Worm (Caenorhabditis elegans) whole organism, L3 larva: ENCODE data around the gene kin-4.
A peak's percentile ranks its signal among the peaks of the same experiment; 100 is the strongest.

Experiments used
- R02D3.7 ChIP-seq: fragments of 150-350 bp; optimal IDR thresholded peaks from 2 replicates; lab custom pipeline; 2014; ENCODE audit warnings: missing biosample characterization, missing genetic modification characterization
- aly-2 ChIP-seq: fragments of 150-350 bp; optimal IDR thresholded peaks from 2 replicates; lab custom pipeline; 2014; ENCODE audit warnings: missing biosample characterization, missing genetic modification characterization
- ama-1 ChIP-seq: fragments of 150-350 bp; optimal IDR thresholded peaks from 2 replicates; lab custom pipeline; 2018
- ceh-16 ChIP-seq: sonication (generic microtip); optimal IDR thresholded peaks from 2 replicates; lab custom pipeline; 2017; ENCODE audit warnings: missing biosample characterization, missing genetic modification characterization
- ceh-28 ChIP-seq: fragments of 150-350 bp; optimal IDR thresholded peaks from 2 replicates; lab custom pipeline; 2014; ENCODE audit warnings: missing biosample characterization, missing genetic modification reagents, missing genetic modification characterization
- ceh-82 ChIP-seq: fragments of 150-350 bp; optimal IDR thresholded peaks from 2 replicates; lab custom pipeline; 2014; ENCODE audit warnings: missing biosample characterization, missing genetic modification characterization
- ceh-9 ChIP-seq: sonication (generic microtip); optimal IDR thresholded peaks from 2 replicates; lab custom pipeline; 2018; ENCODE audit warnings: missing biosample characterization, missing genetic modification characterization
- egl-27 ChIP-seq: sonication (generic microtip); optimal IDR thresholded peaks from 4 replicates; lab custom pipeline; 2017; ENCODE audit warnings: missing biosample characterization, missing genetic modification reagents, missing genetic modification characterization
- egl-5 ChIP-seq: fragments of 150-350 bp; optimal IDR thresholded peaks from 2 replicates; lab custom pipeline; 2017; ENCODE audit warnings: missing biosample characterization, missing genetic modification reagents, missing genetic modification characterization, inconsistent platforms
- elt-1 ChIP-seq: fragments of 150-350 bp; optimal IDR thresholded peaks from 2 replicates; lab custom pipeline; 2014; ENCODE audit warnings: missing biosample characterization, missing genetic modification characterization
- elt-2 ChIP-seq: sonication (generic microtip); optimal IDR thresholded peaks from 2 replicates; lab custom pipeline; 2016; ENCODE audit warnings: missing genetic modification reagents, mild to moderate bottlenecking, missing genetic modification characterization, missing compliant biosample characterization
- elt-3 ChIP-seq, 3 experiments: fragments of 150-350 bp in 1 of 3; sonication (generic microtip) in 2 of 3; optimal IDR thresholded peaks; 2 replicates in 2 of 3; 4 replicates in 1 of 3; lab custom pipeline; 2014 to 2017; ENCODE audit warnings: missing biosample characterization in 3 of 3, missing genetic modification characterization in 3 of 3
- eor-1 ChIP-seq, 2 experiments: fragments of 150-350 bp; optimal IDR thresholded peaks; 2 replicates each; lab custom pipeline; 2014 to 2018; ENCODE audit warnings: missing biosample characterization in 2 of 2, missing genetic modification characterization in 2 of 2
- fkh-2 ChIP-seq: fragments of 150-350 bp; optimal IDR thresholded peaks from 2 replicates; lab custom pipeline; 2014; ENCODE audit warnings: missing biosample characterization, missing genetic modification reagents, missing genetic modification characterization
- fos-1 ChIP-seq: fragments of 150-350 bp; optimal IDR thresholded peaks from 2 replicates; lab custom pipeline; 2014; ENCODE audit warnings: missing biosample characterization, missing genetic modification characterization
- hmg-11 ChIP-seq: sonication (generic microtip); optimal IDR thresholded peaks from 2 replicates; lab custom pipeline; 2016; ENCODE audit warnings: missing genetic modification characterization, missing compliant biosample characterization
- jun-1 ChIP-seq: fragments of 150-350 bp; optimal IDR thresholded peaks from 2 replicates; lab custom pipeline; 2014; ENCODE audit warnings: missing biosample characterization, missing genetic modification reagents, missing genetic modification characterization
- lin-15B ChIP-seq: fragments of 150-350 bp; optimal IDR thresholded peaks from 2 replicates; lab custom pipeline; 2014; ENCODE audit warnings: missing biosample characterization, missing genetic modification characterization
- lin-39 ChIP-seq: fragments of 150-350 bp; optimal IDR thresholded peaks from 2 replicates; lab custom pipeline; 2018; ENCODE audit warnings: missing biosample characterization, missing genetic modification reagents, missing genetic modification characterization
- lsy-12 ChIP-seq: sonication (generic microtip); optimal IDR thresholded peaks from 2 replicates; lab custom pipeline; 2016; ENCODE audit warnings: mild to moderate bottlenecking, missing genetic modification characterization, missing compliant biosample characterization
- mdl-1 ChIP-seq: fragments of 150-350 bp; optimal IDR thresholded peaks from 2 replicates; lab custom pipeline; 2014; ENCODE audit warnings: missing biosample characterization, missing genetic modification characterization
- nfya-1 ChIP-seq: sonication (generic microtip); optimal IDR thresholded peaks from 2 replicates; lab custom pipeline; 2017; ENCODE audit warnings: missing genetic modification characterization, mild to moderate bottlenecking, missing compliant biosample characterization, antibody characterized with exemption, moderate library complexity; ENCODE audit not compliant: insufficient read depth
- nhr-11 ChIP-seq: fragments of 150-350 bp; optimal IDR thresholded peaks from 2 replicates; lab custom pipeline; 2014; ENCODE audit warnings: missing biosample characterization, missing genetic modification characterization
- nhr-12 ChIP-seq: fragments of 150-350 bp; optimal IDR thresholded peaks from 2 replicates; lab custom pipeline; 2014; ENCODE audit warnings: missing biosample characterization, missing genetic modification characterization
- nhr-23 ChIP-seq: fragments of 150-350 bp; optimal IDR thresholded peaks from 2 replicates; lab custom pipeline; 2014; ENCODE audit warnings: missing biosample characterization, missing genetic modification reagents, missing genetic modification characterization
- nhr-237 ChIP-seq: fragments of 150-350 bp; optimal IDR thresholded peaks from 2 replicates; lab custom pipeline; 2014; ENCODE audit warnings: missing biosample characterization, missing genetic modification characterization
- nhr-25 ChIP-seq: sonication (generic microtip); optimal IDR thresholded peaks from 2 replicates; lab custom pipeline; 2017; ENCODE audit warnings: missing biosample characterization, missing genetic modification characterization
- nhr-28 ChIP-seq: fragments of 150-350 bp; optimal IDR thresholded peaks from 2 replicates; lab custom pipeline; 2014; ENCODE audit warnings: missing biosample characterization, missing genetic modification characterization
- nhr-43 ChIP-seq: sonication (generic microtip); optimal IDR thresholded peaks from 2 replicates; lab custom pipeline; 2016; ENCODE audit warnings: mild to moderate bottlenecking, missing genetic modification characterization, missing compliant biosample characterization; ENCODE audit not compliant: poor library complexity, severe bottlenecking
- nhr-76 ChIP-seq: fragments of 150-350 bp; sonication (generic microtip); optimal IDR thresholded peaks from 5 replicates; lab custom pipeline; 2014; ENCODE audit warnings: missing biosample characterization, missing genetic modification characterization
- nhr-77 ChIP-seq: fragments of 150-350 bp; optimal IDR thresholded peaks from 2 replicates; lab custom pipeline; 2014; ENCODE audit warnings: missing biosample characterization, missing genetic modification characterization
- pha-4 ChIP-seq: fragments of 150-350 bp; optimal IDR thresholded peaks from 2 replicates; lab custom pipeline; 2014; ENCODE audit warnings: missing biosample characterization, missing genetic modification reagents, missing genetic modification characterization
- pqm-1 ChIP-seq: fragments of 150-350 bp; optimal IDR thresholded peaks from 2 replicates; lab custom pipeline; 2017; ENCODE audit warnings: missing biosample characterization, missing genetic modification characterization, inconsistent platforms
- sea-2 ChIP-seq: fragments of 150-350 bp; sonication (generic microtip); optimal IDR thresholded peaks from 4 replicates; lab custom pipeline; 2014; ENCODE audit warnings: missing biosample characterization, missing genetic modification reagents, missing genetic modification characterization
- tbx-2 ChIP-seq: sonication (generic microtip); optimal IDR thresholded peaks from 2 replicates; lab custom pipeline; 2016; ENCODE audit warnings: mild to moderate bottlenecking, missing genetic modification characterization, missing compliant biosample characterization
- unc-62 ChIP-seq: fragments of 150-350 bp; sonication (generic microtip); optimal IDR thresholded peaks from 4 replicates; lab custom pipeline; 2014; ENCODE audit warnings: missing biosample characterization, missing genetic modification reagents, missing genetic modification characterization
- zag-1 ChIP-seq: fragments of 150-350 bp; optimal IDR thresholded peaks from 2 replicates; lab custom pipeline; 2014; ENCODE audit warnings: missing biosample characterization, missing genetic modification characterization
- ztf-11 ChIP-seq: fragments of 150-350 bp; optimal IDR thresholded peaks from 2 replicates; lab custom pipeline; 2014; ENCODE audit warnings: missing biosample characterization, missing genetic modification characterization
- ztf-4 ChIP-seq: fragments of 150-350 bp; optimal IDR thresholded peaks from 2 replicates; lab custom pipeline; 2014; ENCODE audit warnings: missing biosample characterization, missing genetic modification characterization

Gene kin-4

ce11 chrIV:11486859-11487258, 61.3 kb downstream of the kin-4 start:
- TF ChIP-seq hmg-11 (tag; lab: Kevin White, UChicago) (peak; percentile 5), ama-1 (no peak), nhr-76 (tag; lab: Kevin White, UChicago) (no peak)

ce11 chrIV:11487889-11488556, 62.5 kb downstream of the kin-4 start:
- TF ChIP-seq aly-2 (tag; lab: Kevin White, UChicago) (no peak), sea-2 (GFP tag; lab: Kevin White, UChicago) (no peak), nhr-11 (tag; lab: Kevin White, UChicago) (no peak), nhr-12 (no peak), fos-1 (tag; lab: Kevin White, UChicago) (no peak), hmg-11 (tag; lab: Kevin White, UChicago) (no peak), egl-5 (tag; lab: Kevin White, UChicago) (no peak), ceh-82 (no peak), unc-62 (GFP tag; lab: Kevin White, UChicago) (no peak), ceh-28 (no peak), ztf-11 (tag; lab: Kevin White, UChicago) (no peak), ztf-4 (tag; lab: Kevin White, UChicago) (no peak), egl-27 (tag; lab: Kevin White, UChicago) (no peak), fkh-2 (tag; lab: Kevin White, UChicago) (no peak), elt-2 (tag; lab: Kevin White, UChicago) (peak; percentile 67), jun-1 (tag; lab: Kevin White, UChicago) (no peak), nhr-43 (tag; lab: Kevin White, UChicago) (peak; percentile 19), elt-3 (tag; optimal IDR thresholded peaks at IDR 0.05; lab: Kevin White, UChicago) (peak in 1 of 3 experiments; percentile 82), tbx-2 (tag; lab: Kevin White, UChicago) (no peak), pha-4 (tag; lab: Kevin White, UChicago) (no peak), lin-15B (tag; lab: Kevin White, UChicago) (no peak), nhr-76 (tag; lab: Kevin White, UChicago) (no peak), zag-1 (tag; lab: Kevin White, UChicago) (no peak), nfya-1 (tag; lab: Kevin White, UChicago) (no peak), nhr-77 (tag; lab: Kevin White, UChicago) (no peak), mdl-1 (no peak), nhr-28 (tag; lab: Kevin White, UChicago) (no peak), nhr-23 (no peak), eor-1 (tag; optimal IDR thresholded peaks at IDR 0.05; lab: Kevin White, UChicago) (no peak), nhr-237 (tag; lab: Kevin White, UChicago) (no peak), ceh-16 (tag; lab: Kevin White, UChicago) (no peak), pqm-1 (tag; lab: Kevin White, UChicago) (peak; percentile 55)

ce11 chrIV:11489077-11489476, 63.5 kb downstream of the kin-4 start:
- TF ChIP-seq lin-39 (no peak), pqm-1 (tag; lab: Kevin White, UChicago) (peak; percentile 57), pha-4 (tag; lab: Kevin White, UChicago) (peak; percentile 44), elt-2 (tag; lab: Kevin White, UChicago) (peak; percentile 86), jun-1 (tag; lab: Kevin White, UChicago) (peak; percentile 46)

- no peak for TF ChIP-seq nhr-11 (tag; lab: Kevin White, UChicago)
- TF ChIP-seq zag-1 (tag; lab: Kevin White, UChicago): no peak
- TF ChIP-seq lsy-12 (tag; lab: Kevin White, UChicago): no peak
- no peak for TF ChIP-seq mdl-1
- no peak for TF ChIP-seq elt-2 (tag; lab: Kevin White, UChicago)
- TF ChIP-seq nhr-76 (tag; lab: Kevin White, UChicago): no peak
- peak; percentile 26 for TF ChIP-seq R02D3.7 (tag; lab: Kevin White, UChicago)
- TF ChIP-seq nhr-23: peak; percentile 54
- peak; percentile 96 for TF ChIP-seq nhr-25
- TF ChIP-seq lin-15B (tag; lab: Kevin White, UChicago): no peak
- peak; percentile 44 for TF ChIP-seq elt-1 (tag; lab: Kevin White, UChicago)
- peak; percentile 14 for TF ChIP-seq tbx-2 (tag; lab: Kevin White, UChicago)
- no peak for TF ChIP-seq ama-1
- TF ChIP-seq nhr-43 (tag; lab: Kevin White, UChicago): peak; percentile 54
- TF ChIP-seq ceh-9 (tag; lab: Kevin White, UChicago): no peak
- TF ChIP-seq nfya-1 (tag; lab: Kevin White, UChicago): peak; percentile 32
Measured at ce11 chrIV:11489610-11490339, 64.2 kb downstream of the kin-4 start.
